Worm (Caenorhabditis elegans): Measurements from ENCODE around the gene Y54G2A.73.

- TF ChIP-seq dao-5 (tag; optimal IDR thresholded peaks at IDR 0.05): no peak
- TF ChIP-seq W03F9.2 (tag; optimal IDR thresholded peaks at IDR 0.05): no peak
- TF ChIP-seq him-1 (tag; optimal IDR thresholded peaks at IDR 0.05): no peak
These were observed 29.2 kb upstream of the Y54G2A.73 start for ce11 chrIV:3037932-3038331.
